Fruit fly (Drosophila melanogaster) whole organism, embryonic: ENCODE data around the gene Hmt4-20.
A peak's percentile ranks its signal among the peaks of the same experiment; 100 is the strongest.

ENCODE experiments used
- CG10274 ChIP-seq: fragments of 200-800 bp; sonication (Bioruptor generic); optimal IDR thresholded peaks from 3 replicates; lab custom pipeline; 2017; ENCODE audit warnings: missing biosample characterization, mild to moderate bottlenecking, missing genetic modification characterization
- CG14014 ChIP-seq: fragments of 200-800 bp; sonication (Bioruptor generic); IDR thresholded peaks from 2 replicates; pipeline ENCODE4 v1.3.6; 2022; ENCODE audit warnings: missing biosample characterization, missing genetic modification characterization
- CG14965 ChIP-seq: fragments of 200-800 bp; sonication (Bioruptor generic); optimal IDR thresholded peaks from 2 replicates; lab custom pipeline; 2016; ENCODE audit warnings: missing biosample characterization, missing genetic modification characterization, borderline replicate concordance
- CG1603 ChIP-seq: fragments of 200-800 bp; sonication (Bioruptor generic); optimal IDR thresholded peaks from 2 replicates; lab custom pipeline; 2019; ENCODE audit warnings: missing biosample characterization, mild to moderate bottlenecking, missing genetic modification characterization, moderate library complexity
- CG17186 ChIP-seq: fragments of 200-800 bp; sonication (Bioruptor generic); optimal IDR thresholded peaks from 3 replicates; lab custom pipeline; 2017; ENCODE audit warnings: missing biosample characterization, missing genetic modification reagents, missing genetic modification characterization
- CG17328 ChIP-seq: fragments of 200-800 bp; sonication (Bioruptor generic); IDR thresholded peaks from 2 replicates; pipeline ENCODE4 v1.3.6; 2022; ENCODE audit warnings: missing biosample characterization, missing genetic modification characterization
- CG31224 ChIP-seq: fragments of 200-800 bp; sonication (Bioruptor generic); IDR thresholded peaks from 2 replicates; pipeline ENCODE4 v1.3.6; 2022; ENCODE audit warnings: missing biosample characterization, missing genetic modification characterization
- CG32772 ChIP-seq: fragments of 200-800 bp; sonication (Bioruptor generic); IDR thresholded peaks from 2 replicates; pipeline ENCODE4 v1.3.6; 2022; ENCODE audit warnings: missing biosample characterization, missing genetic modification characterization
- CG34224 ChIP-seq: fragments of 200-800 bp; sonication (Bioruptor generic); IDR thresholded peaks from 3 replicates; pipeline ENCODE4 v1.3.6; 2022; ENCODE audit warnings: missing biosample characterization, missing genetic modification characterization; ENCODE audit not compliant: partially characterized antibody
- CG4282 ChIP-seq: fragments of 200-800 bp; sonication (Bioruptor generic); optimal IDR thresholded peaks from 2 replicates; lab custom pipeline; 2016; ENCODE audit warnings: missing biosample characterization, missing genetic modification characterization
- CG43689 ChIP-seq: fragments of 200-800 bp; sonication (Bioruptor generic); IDR thresholded peaks from 2 replicates; pipeline ENCODE4 v1.3.6; 2022; ENCODE audit warnings: missing biosample characterization, missing genetic modification characterization
- CG4820 ChIP-seq: fragments of 200-800 bp; sonication (Bioruptor generic); optimal IDR thresholded peaks from 3 replicates; lab custom pipeline; 2016; ENCODE audit warnings: missing biosample characterization, missing genetic modification characterization
- CG6254 ChIP-seq: fragments of 200-800 bp; sonication (Bioruptor generic); optimal IDR thresholded peaks from 3 replicates; lab custom pipeline; 2017; ENCODE audit warnings: mild to moderate bottlenecking, missing biosample characterization, missing genetic modification reagents, missing genetic modification characterization
- CG6854 ChIP-seq: fragments of 200-800 bp; sonication (Bioruptor generic); optimal IDR thresholded peaks from 3 replicates; lab custom pipeline; 2017; ENCODE audit warnings: missing biosample characterization, mild to moderate bottlenecking, missing genetic modification characterization
- CG7357 ChIP-seq: fragments of 200-800 bp; sonication (Bioruptor generic); IDR thresholded peaks from 3 replicates; pipeline ENCODE4 v1.3.6; 2022; ENCODE audit warnings: missing biosample characterization, missing genetic modification characterization
- CG7963 ChIP-seq: fragments of 200-800 bp; sonication (Bioruptor generic); IDR thresholded peaks from 3 replicates; pipeline ENCODE4 v1.3.6; 2022; ENCODE audit warnings: missing biosample characterization, missing genetic modification characterization; ENCODE audit not compliant: partially characterized antibody
- CG8924 ChIP-seq: fragments of 200-800 bp; optimal IDR thresholded peaks from 3 replicates; lab custom pipeline; 2019; ENCODE audit warnings: missing biosample characterization, mild to moderate bottlenecking, missing genetic modification characterization, moderate library complexity
- CG9727 ChIP-seq: fragments of 200-800 bp; sonication (Bioruptor generic); optimal IDR thresholded peaks from 3 replicates; lab custom pipeline; 2017; ENCODE audit warnings: missing biosample characterization, mild to moderate bottlenecking, missing genetic modification characterization
- CkIIα-i1 ChIP-seq: fragments of 200-800 bp; sonication (Bioruptor generic); IDR thresholded peaks from 2 replicates; pipeline ENCODE4 v1.3.6; 2022; ENCODE audit warnings: missing biosample characterization, missing genetic modification characterization
- D19B ChIP-seq: fragments of 200-800 bp; sonication (Bioruptor generic); optimal IDR thresholded peaks from 2 replicates; lab custom pipeline; 2017; ENCODE audit warnings: missing biosample characterization, mild to moderate bottlenecking, missing genetic modification characterization
- Dip3 ChIP-seq: fragments of 200-800 bp; sonication (Bioruptor generic); optimal IDR thresholded peaks from 3 replicates; lab custom pipeline; 2016; ENCODE audit warnings: missing biosample characterization, missing genetic modification characterization
- HLH4C ChIP-seq: fragments of 200-800 bp; sonication (Bioruptor generic); IDR thresholded peaks from 3 replicates; pipeline ENCODE4 v1.3.6; 2022; ENCODE audit warnings: missing biosample characterization, missing genetic modification characterization; ENCODE audit not compliant: partially characterized antibody
- NfI ChIP-seq: fragments of 200-800 bp; sonication (Bioruptor generic); optimal IDR thresholded peaks from 3 replicates; lab custom pipeline; 2018; ENCODE audit warnings: missing biosample characterization, mild to moderate bottlenecking, missing genetic modification characterization, moderate library complexity
- Pdp1 ChIP-seq, 2 experiments: fragments of 200-800 bp; sonication (Bioruptor generic); optimal IDR thresholded peaks; 3 replicates each; lab custom pipeline; 2016; ENCODE audit warnings: missing biosample characterization in 2 of 2, missing genetic modification characterization in 2 of 2, mild to moderate bottlenecking in 1 of 2, moderate library complexity in 1 of 2
- Side ChIP-seq: fragments of 200-800 bp; sonication (Bioruptor generic); optimal IDR thresholded peaks from 2 replicates; lab custom pipeline; 2016; ENCODE audit warnings: missing biosample characterization, missing genetic modification characterization
- TFAM ChIP-seq: fragments of 200-800 bp; sonication (Bioruptor generic); optimal IDR thresholded peaks from 2 replicates; lab custom pipeline; 2017; ENCODE audit warnings: missing biosample characterization, missing genetic modification characterization, inconsistent platforms
- amos ChIP-seq: fragments of 200-800 bp; sonication (Bioruptor generic); IDR thresholded peaks from 2 replicates; pipeline ENCODE4 v1.3.6; 2022; ENCODE audit warnings: missing biosample characterization, missing genetic modification characterization; ENCODE audit not compliant: partially characterized antibody
- cas ChIP-seq: fragments of 200-800 bp; sonication (Bioruptor generic); IDR thresholded peaks from 2 replicates; pipeline ENCODE4 v1.3.6; 2022; ENCODE audit warnings: missing biosample characterization, missing genetic modification characterization
- chif ChIP-seq, 2 experiments: fragments of 200-800 bp; sonication (Bioruptor generic); optimal IDR thresholded peaks; 3 replicates each; lab custom pipeline; 2016; ENCODE audit warnings: missing biosample characterization in 2 of 2, missing genetic modification characterization in 2 of 2
- ci ChIP-seq: fragments of 200-800 bp; sonication (Bioruptor generic); IDR thresholded peaks from 3 replicates; pipeline ENCODE4 v1.3.6; 2022; ENCODE audit warnings: missing biosample characterization, missing genetic modification characterization
- crol ChIP-seq: fragments of 200-800 bp; sonication (Bioruptor generic); IDR thresholded peaks from 2 replicates; pipeline ENCODE4 v1.3.6; 2022; ENCODE audit warnings: missing biosample characterization, missing genetic modification characterization
- disco-r ChIP-seq: fragments of 200-800 bp; sonication (Bioruptor generic); optimal IDR thresholded peaks from 2 replicates; lab custom pipeline; 2016; ENCODE audit warnings: missing biosample characterization, missing genetic modification characterization
- fd96Cb ChIP-seq: fragments of 200-800 bp; sonication (Bioruptor generic); optimal IDR thresholded peaks from 2 replicates; lab custom pipeline; 2018; ENCODE audit warnings: missing biosample characterization, mild to moderate bottlenecking, missing genetic modification characterization, moderate library complexity
- gt ChIP-seq: fragments of 200-800 bp; sonication (Bioruptor generic); IDR thresholded peaks from 2 replicates; pipeline ENCODE4 v1.3.6; 2022; ENCODE audit warnings: missing biosample characterization, missing genetic modification characterization
- ham ChIP-seq: fragments of 200-800 bp; sonication (Bioruptor generic); IDR thresholded peaks from 2 replicates; pipeline ENCODE4 v1.3.6; 2022; ENCODE audit warnings: missing biosample characterization, missing genetic modification characterization
- hb ChIP-seq: fragments of 200-800 bp; sonication (Bioruptor generic); IDR thresholded peaks from 3 replicates; pipeline ENCODE4 v1.3.6; 2022; ENCODE audit warnings: missing biosample characterization, missing genetic modification characterization; ENCODE audit not compliant: partially characterized antibody
- inv ChIP-seq: fragments of 200-800 bp; sonication (Bioruptor generic); IDR thresholded peaks from 2 replicates; pipeline ENCODE4 v1.3.6; 2022; ENCODE audit warnings: missing biosample characterization, missing genetic modification characterization; ENCODE audit not compliant: partially characterized antibody
- maf-S ChIP-seq: fragments of 200-800 bp; sonication (Bioruptor generic); optimal IDR thresholded peaks from 2 replicates; lab custom pipeline; 2016; ENCODE audit warnings: missing biosample characterization, missing genetic modification characterization
- mam ChIP-seq: fragments of 200-800 bp; sonication (Bioruptor generic); optimal IDR thresholded peaks from 3 replicates; lab custom pipeline; 2016; ENCODE audit warnings: missing biosample characterization, missing genetic modification characterization
- mld ChIP-seq: fragments of 200-800 bp; sonication (Bioruptor generic); IDR thresholded peaks from 3 replicates; pipeline ENCODE4 v1.3.6; 2022; ENCODE audit warnings: missing biosample characterization, missing genetic modification characterization; ENCODE audit not compliant: partially characterized antibody
- pho ChIP-seq: fragments of 200-800 bp; sonication (Bioruptor generic); optimal IDR thresholded peaks from 2 replicates; lab custom pipeline; 2016; ENCODE audit warnings: missing biosample characterization, missing genetic modification characterization
- tll ChIP-seq, 2 experiments: fragments of 200-800 bp in 1 of 2; fragments of >200 bp in 1 of 2; sonication (Bioruptor generic) in 1 of 2; optimal IDR thresholded peaks; 2 replicates each; lab custom pipeline; 2017 to 2019; ENCODE audit warnings: missing biosample characterization in 2 of 2, missing genetic modification characterization in 2 of 2, mild to moderate bottlenecking in 1 of 2, moderate library complexity in 1 of 2
- twi ChIP-seq: fragments of 200-800 bp; optimal IDR thresholded peaks from 2 replicates; lab custom pipeline; 2019; ENCODE audit warnings: missing biosample characterization, mild to moderate bottlenecking, missing genetic modification characterization, moderate library complexity

The Hmt4-20 gene

dm6 chrX:694776-695175 is 38.9 kb upstream of the Hmt4-20 start (continued):
- no peak for TF ChIP-seq CG31224
- no peak for TF ChIP-seq CG32772
- TF ChIP-seq CG6854 (GFP tag; lab: Kevin White, UChicago), result no peak
- TF ChIP-seq mam (GFP tag; lab: Kevin White, UChicago), result no peak
- TF ChIP-seq ham (GFP tag; lab: Robert Waterston, UW), result no peak
- no peak for TF ChIP-seq NfI (GFP tag; lab: Kevin White, UChicago)
- TF ChIP-seq CG14014, result no peak
- TF ChIP-seq CkIIα-i1 (GFP tag; lab: Robert Waterston, UW), result no peak
- TF ChIP-seq CG43689 (GFP tag; lab: Robert Waterston, UW), result no peak
- no peak for TF ChIP-seq twi (tag; lab: Kevin White, UChicago)
- TF ChIP-seq CG34224 (GFP tag; lab: Robert Waterston, UW), result no peak; the same call in 2 of the 3 replicates
- TF ChIP-seq CG7963 (GFP tag; lab: Robert Waterston, UW), result 0 out of 3 replicates have a peak, but pooled peaks have one; percentile 52
- TF ChIP-seq fd96Cb, result no peak
- no peak for TF ChIP-seq CG17186 (GFP tag; lab: Kevin White, UChicago)
- no peak for TF ChIP-seq Dip3
- TF ChIP-seq CG14965 (GFP tag; lab: Kevin White, UChicago), result no peak
- peak; percentile 9; the same call in 1 of the 2 replicates for TF ChIP-seq inv (GFP tag; lab: Robert Waterston, UW)
- TF ChIP-seq CG10274 (GFP tag; lab: Kevin White, UChicago), result no peak
- peak; percentile 69 for TF ChIP-seq hb
- TF ChIP-seq cas (GFP tag; lab: Robert Waterston, UW), result no peak
- no peak for TF ChIP-seq CG6254
- TF ChIP-seq Side (GFP tag; lab: Kevin White, UChicago), result no peak
- no peak for TF ChIP-seq chif (GFP tag; optimal IDR thresholded peaks at IDR 0.05; lab: Kevin White, UChicago)
- TF ChIP-seq gt (GFP tag; lab: Robert Waterston, UW), result no peak
- peak; percentile 14 for TF ChIP-seq D19B (GFP tag; lab: Kevin White, UChicago)
- TF ChIP-seq pho (GFP tag; lab: Kevin White, UChicago), result no peak
- peak; percentile 22; the same call in 1 of the 2 replicates for TF ChIP-seq amos (GFP tag; lab: Robert Waterston, UW)
- no peak for TF ChIP-seq CG17328 (GFP tag; lab: Robert Waterston, UW)
- no peak for TF ChIP-seq maf-S (GFP tag; lab: Kevin White, UChicago)
- no peak for TF ChIP-seq ci (GFP tag; lab: Robert Waterston, UW)
- TF ChIP-seq TFAM (GFP tag; lab: Kevin White, UChicago), result no peak
- TF ChIP-seq CG4282 (GFP tag; lab: Kevin White, UChicago), result no peak
- TF ChIP-seq HLH4C (GFP tag; lab: Robert Waterston, UW), result peak; percentile 76
- no peak for TF ChIP-seq CG8924 (tag; lab: Kevin White, UChicago)
- no peak for TF ChIP-seq CG9727 (GFP tag; lab: Kevin White, UChicago)
- TF ChIP-seq, all 482 proteins: peak for 13

dm6 chrX:694350-694749 is 38.5 kb upstream of the Hmt4-20 start:
- peak; percentile 69; the same call in 1 of the 2 replicates for TF ChIP-seq crol (GFP tag; lab: Robert Waterston, UW)
- TF ChIP-seq CG4820 (GFP tag; lab: Kevin White, UChicago), result no peak
- peak in 1 of 2 experiments; percentile 50 for TF ChIP-seq tll (GFP tag; optimal IDR thresholded peaks at IDR 0.05; lab: Kevin White, UChicago)
- no peak for TF ChIP-seq disco-r (GFP tag; lab: Kevin White, UChicago)
- peak in 1 of 2 experiments; percentile 70 for TF ChIP-seq Pdp1 (GFP tag; optimal IDR thresholded peaks at IDR 0.05; lab: Kevin White, UChicago)
- peak; percentile 13 for TF ChIP-seq CG1603
- peak; percentile 33; the same call in 1 of the 3 replicates for TF ChIP-seq CG7357 (GFP tag; lab: Robert Waterston, UW)
- TF ChIP-seq mld (GFP tag; lab: Robert Waterston, UW), result no peak
